Fruit fly (Drosophila melanogaster) whole organism, embryonic: ENCODE measurements around the gene Rnb.

Experiments used
- ATbp ChIP-seq: fragments of 200-800 bp; sonication (Bioruptor generic); optimal IDR thresholded peaks from 2 replicates; lab custom pipeline; 2017; ENCODE audit warnings: missing biosample characterization, mild to moderate bottlenecking, missing genetic modification characterization, missing genetic modification reagents
- Adf1 ChIP-seq: fragments of 200-800 bp; sonication (Bioruptor generic); IDR thresholded peaks from 2 replicates; pipeline ENCODE4 v1.3.6; 2022; ENCODE audit warnings: missing biosample characterization, missing genetic modification characterization
- CG10543 ChIP-seq: fragments of 200-800 bp; sonication (Bioruptor generic); optimal IDR thresholded peaks from 3 replicates; lab custom pipeline; 2017; ENCODE audit warnings: missing biosample characterization, mild to moderate bottlenecking, missing genetic modification characterization, moderate library complexity
- CG11696 ChIP-seq: fragments of 200-800 bp; sonication (Bioruptor generic); IDR thresholded peaks from 2 replicates; pipeline ENCODE4 v1.3.6; 2022; ENCODE audit warnings: missing biosample characterization, missing genetic modification characterization
- CG12299 ChIP-seq: fragments of 200-800 bp; sonication (Bioruptor generic); optimal IDR thresholded peaks from 2 replicates; lab custom pipeline; 2018; ENCODE audit warnings: missing biosample characterization, mild to moderate bottlenecking, missing genetic modification characterization
- CG13424 ChIP-seq: fragments of 200-800 bp; sonication (Bioruptor generic); optimal IDR thresholded peaks from 2 replicates; lab custom pipeline; 2019; ENCODE audit warnings: missing biosample characterization, mild to moderate bottlenecking, missing genetic modification characterization, moderate library complexity
- CG13624 ChIP-seq: fragments of 200-800 bp; sonication (Bioruptor generic); optimal IDR thresholded peaks from 2 replicates; lab custom pipeline; 2016; ENCODE audit warnings: missing biosample characterization, missing genetic modification characterization
- CG13894 ChIP-seq: fragments of 200-800 bp; sonication (Bioruptor generic); optimal IDR thresholded peaks from 3 replicates; lab custom pipeline; 2018; ENCODE audit warnings: missing biosample characterization, mild to moderate bottlenecking, missing genetic modification characterization, moderate library complexity
- CG14050 ChIP-seq: fragments of 200-800 bp; sonication (Bioruptor generic); IDR thresholded peaks from 3 replicates; pipeline ENCODE4 v1.3.6; 2022; ENCODE audit warnings: missing biosample characterization, missing genetic modification characterization
- CG16815 ChIP-seq: fragments of 200-800 bp; sonication (Bioruptor generic); optimal IDR thresholded peaks from 3 replicates; lab custom pipeline; 2017; ENCODE audit warnings: missing biosample characterization, mild to moderate bottlenecking, missing genetic modification characterization
- CG17328 ChIP-seq: fragments of 200-800 bp; sonication (Bioruptor generic); IDR thresholded peaks from 2 replicates; pipeline ENCODE4 v1.3.6; 2022; ENCODE audit warnings: missing biosample characterization, missing genetic modification characterization
- CG31365 ChIP-seq: fragments of 200-800 bp; sonication (Bioruptor generic); optimal IDR thresholded peaks from 2 replicates; lab custom pipeline; 2018; ENCODE audit warnings: missing biosample characterization, mild to moderate bottlenecking, missing genetic modification characterization
- CG43689 ChIP-seq: fragments of 200-800 bp; sonication (Bioruptor generic); IDR thresholded peaks from 2 replicates; pipeline ENCODE4 v1.3.6; 2022; ENCODE audit warnings: missing biosample characterization, missing genetic modification characterization
- CG4404 ChIP-seq: fragments of 200-800 bp; sonication (Bioruptor generic); IDR thresholded peaks from 2 replicates; pipeline ENCODE4 v1.3.6; 2022; ENCODE audit warnings: missing biosample characterization, missing genetic modification characterization
- CG6175 ChIP-seq: fragments of 200-800 bp; sonication (Bioruptor generic); IDR thresholded peaks from 3 replicates; pipeline ENCODE4 v1.3.6; 2022; ENCODE audit warnings: missing biosample characterization, missing genetic modification characterization
- CG6765 ChIP-seq: fragments of 200-800 bp; sonication (Bioruptor generic); optimal IDR thresholded peaks from 3 replicates; lab custom pipeline; 2017; ENCODE audit warnings: missing biosample characterization, mild to moderate bottlenecking, missing genetic modification characterization
- CG9817 ChIP-seq: fragments of 200-800 bp; sonication (Bioruptor generic); optimal IDR thresholded peaks from 2 replicates; lab custom pipeline; 2018; ENCODE audit warnings: missing biosample characterization, mild to moderate bottlenecking, missing genetic modification characterization, moderate library complexity
- CoRest ChIP-seq: fragments of 200-800 bp; sonication (Bioruptor generic); optimal IDR thresholded peaks from 3 replicates; lab custom pipeline; 2018; ENCODE audit warnings: missing biosample characterization, mild to moderate bottlenecking, missing genetic modification characterization, moderate library complexity
- Deaf1 ChIP-seq: fragments of 200-800 bp; optimal IDR thresholded peaks from 3 replicates; lab custom pipeline; 2019; ENCODE audit warnings: missing biosample characterization, mild to moderate bottlenecking, missing genetic modification characterization, moderate library complexity
- ERR ChIP-seq: fragments of 200-800 bp; sonication (Bioruptor generic); optimal IDR thresholded peaks from 2 replicates; lab custom pipeline; 2016; ENCODE audit warnings: missing biosample characterization, missing genetic modification characterization
- Fer3 ChIP-seq: fragments of 200-800 bp; sonication (Bioruptor generic); optimal IDR thresholded peaks from 2 replicates; lab custom pipeline; 2018; ENCODE audit warnings: missing biosample characterization, mild to moderate bottlenecking, missing genetic modification characterization, moderate library complexity
- HLH54F ChIP-seq: fragments of 200-800 bp; sonication (Bioruptor generic); optimal IDR thresholded peaks from 3 replicates; lab custom pipeline; 2016; ENCODE audit warnings: missing biosample characterization, missing genetic modification characterization
- Hey ChIP-seq: fragments of 200-800 bp; sonication (Bioruptor generic); optimal IDR thresholded peaks from 3 replicates; lab custom pipeline; 2018; ENCODE audit warnings: missing biosample characterization, mild to moderate bottlenecking, missing genetic modification characterization
- HmgZ ChIP-seq: fragments of 200-800 bp; sonication (Bioruptor generic); optimal IDR thresholded peaks from 2 replicates; lab custom pipeline; 2018; ENCODE audit warnings: missing biosample characterization, mild to moderate bottlenecking, missing genetic modification characterization
- Hr3 ChIP-seq: fragments of 200-800 bp; sonication (Bioruptor generic); optimal IDR thresholded peaks from 3 replicates; lab custom pipeline; 2016; ENCODE audit warnings: missing biosample characterization, missing genetic modification characterization
- MBD-R2 ChIP-seq: fragments of 200-800 bp; sonication (Bioruptor generic); IDR thresholded peaks from 2 replicates; pipeline ENCODE4 v1.3.6; 2022; ENCODE audit warnings: missing biosample characterization, missing genetic modification characterization
- Rfx ChIP-seq: fragments of 200-800 bp; sonication (Bioruptor generic); IDR thresholded peaks from 2 replicates; pipeline ENCODE4 v1.3.6; 2022; ENCODE audit warnings: missing biosample characterization, missing genetic modification characterization
- Sox102F ChIP-seq: fragments of 200-800 bp; sonication (Bioruptor generic); optimal IDR thresholded peaks from 2 replicates; lab custom pipeline; 2018; ENCODE audit warnings: missing biosample characterization, mild to moderate bottlenecking, missing genetic modification characterization, moderate library complexity
- ac ChIP-seq: fragments of 200-800 bp; sonication (Bioruptor generic); optimal IDR thresholded peaks from 3 replicates; lab custom pipeline; 2017; ENCODE audit warnings: missing biosample characterization, mild to moderate bottlenecking, missing genetic modification characterization
- al ChIP-seq: fragments of 200-800 bp; sonication (Bioruptor generic); IDR thresholded peaks from 2 replicates; pipeline ENCODE4 v1.3.6; 2022; ENCODE audit warnings: missing biosample characterization, missing genetic modification characterization
- crp ChIP-seq, 2 experiments: fragments of 200-800 bp; sonication (Bioruptor generic); optimal IDR thresholded peaks; 2 replicates in 1 of 2; 3 replicates in 1 of 2; lab custom pipeline; 2017; ENCODE audit warnings: missing biosample characterization in 2 of 2, missing genetic modification characterization in 2 of 2, mild to moderate bottlenecking in 1 of 2, moderate library complexity in 1 of 2
- cwo ChIP-seq: fragments of 200-800 bp; sonication (Bioruptor generic); optimal IDR thresholded peaks from 3 replicates; lab custom pipeline; 2017; ENCODE audit warnings: missing biosample characterization, missing genetic modification characterization, mild to moderate bottlenecking, moderate library complexity, missing genetic modification reagents
- dmrt11E ChIP-seq: fragments of 200-800 bp; sonication (Bioruptor generic); optimal IDR thresholded peaks from 3 replicates; lab custom pipeline; 2018; ENCODE audit warnings: missing biosample characterization, mild to moderate bottlenecking, missing genetic modification characterization, moderate library complexity
- dpn ChIP-seq, 2 experiments: fragments of 200-800 bp; sonication (Bioruptor generic); optimal IDR thresholded peaks; 3 replicates each; lab custom pipeline; 2016; ENCODE audit warnings: missing biosample characterization in 2 of 2, missing genetic modification characterization in 2 of 2
- gcm ChIP-seq: fragments of 200-800 bp; sonication (Bioruptor generic); optimal IDR thresholded peaks from 2 replicates; lab custom pipeline; 2019; ENCODE audit warnings: missing biosample characterization, mild to moderate bottlenecking, missing genetic modification characterization, moderate library complexity
- grau ChIP-seq: fragments of 200-800 bp; optimal IDR thresholded peaks from 3 replicates; lab custom pipeline; 2019; ENCODE audit warnings: missing biosample characterization, mild to moderate bottlenecking, missing genetic modification characterization, moderate library complexity
- her ChIP-seq: fragments of 200-800 bp; sonication (Bioruptor generic); optimal IDR thresholded peaks from 2 replicates; lab custom pipeline; 2016; ENCODE audit warnings: missing biosample characterization, missing genetic modification characterization
- nerfin-1 ChIP-seq: fragments of 200-800 bp; sonication (Bioruptor generic); optimal IDR thresholded peaks from 3 replicates; lab custom pipeline; 2019; ENCODE audit warnings: missing biosample characterization, mild to moderate bottlenecking, missing genetic modification characterization, moderate library complexity
- nom ChIP-seq: fragments of 200-800 bp; sonication (Bioruptor generic); optimal IDR thresholded peaks from 2 replicates; lab custom pipeline; 2017; ENCODE audit warnings: missing biosample characterization, missing genetic modification characterization, mild to moderate bottlenecking, moderate library complexity, missing genetic modification reagents
- odd ChIP-seq: fragments of 200-800 bp; sonication (Bioruptor generic); optimal IDR thresholded peaks from 2 replicates; lab custom pipeline; 2017; ENCODE audit warnings: missing biosample characterization, mild to moderate bottlenecking, missing genetic modification characterization
- pb ChIP-seq: fragments of 200-800 bp; sonication (Bioruptor generic); optimal IDR thresholded peaks from 3 replicates; lab custom pipeline; 2016; ENCODE audit warnings: missing biosample characterization, missing genetic modification characterization
- pfk ChIP-seq: fragments of 200-800 bp; sonication (Bioruptor generic); optimal IDR thresholded peaks from 2 replicates; lab custom pipeline; 2018; ENCODE audit warnings: missing biosample characterization, mild to moderate bottlenecking, missing genetic modification characterization, moderate library complexity
- run ChIP-seq: fragments of 200-800 bp; sonication (Bioruptor generic); optimal IDR thresholded peaks from 3 replicates; lab custom pipeline; 2018; ENCODE audit warnings: missing biosample characterization, mild to moderate bottlenecking, missing genetic modification characterization
- seq ChIP-seq: fragments of 200-800 bp; sonication (Bioruptor generic); IDR thresholded peaks from 2 replicates; pipeline ENCODE4 v1.3.6; 2022; ENCODE audit warnings: missing biosample characterization, missing genetic modification characterization
- shn ChIP-seq: fragments of 200-800 bp; sonication (Bioruptor generic); optimal IDR thresholded peaks from 3 replicates; lab custom pipeline; 2016; ENCODE audit warnings: missing biosample characterization, missing genetic modification characterization
- slp2 ChIP-seq: fragments of 200-800 bp; sonication (Bioruptor generic); optimal IDR thresholded peaks from 2 replicates; lab custom pipeline; 2016; ENCODE audit warnings: missing biosample characterization, missing genetic modification characterization
- usp ChIP-seq: fragments of >200 bp; optimal IDR thresholded peaks from 2 replicates; lab custom pipeline; 2017; ENCODE audit warnings: missing biosample characterization, missing genetic modification characterization
- vfl ChIP-seq: fragments of 200-800 bp; sonication (Bioruptor generic); optimal IDR thresholded peaks from 2 replicates; lab custom pipeline; 2016; ENCODE audit warnings: missing biosample characterization, missing genetic modification characterization
- vvl ChIP-seq: fragments of 200-800 bp; sonication (Bioruptor generic); IDR thresholded peaks from 2 replicates; pipeline ENCODE4 v1.3.6; 2022; ENCODE audit warnings: missing biosample characterization, missing genetic modification characterization
- wor ChIP-seq: fragments of 200-800 bp; sonication (Bioruptor generic); IDR thresholded peaks from 2 replicates; pipeline ENCODE4 v1.3.6; 2022; ENCODE audit warnings: missing biosample characterization, missing genetic modification characterization
- zen ChIP-seq: fragments of 200-800 bp; sonication (Bioruptor generic); optimal IDR thresholded peaks from 3 replicates; lab custom pipeline; 2018; ENCODE audit warnings: missing biosample characterization, mild to moderate bottlenecking, missing genetic modification characterization, moderate library complexity

The Rnb gene

dm6 chr3R:29771645-29772089 lies 27.5 kb downstream of the Rnb start (continued):
- TF ChIP-seq run (tag; lab: Kevin White, UChicago) (no peak), Rfx (GFP tag; lab: Robert Waterston, UW) (no peak), usp (GFP tag; lab: Kevin White, UChicago) (no peak), vfl (GFP tag; lab: Kevin White, UChicago) (no peak), wor (GFP tag; lab: Robert Waterston, UW) (no peak), CG10543 (GFP tag; lab: Kevin White, UChicago) (no peak), CG31365 (tag; lab: Kevin White, UChicago) (no peak), CG9817 (tag; lab: Kevin White, UChicago) (no peak), HmgZ (tag; lab: Kevin White, UChicago) (peak; percentile 13), ERR (GFP tag; lab: Kevin White, UChicago) (no peak), CG6175 (no peak), Adf1 (GFP tag; lab: Robert Waterston, UW) (peak; percentile 32; the same call in 1 of the 2 replicates), her (GFP tag; lab: Kevin White, UChicago) (peak; percentile 46), odd (peak; percentile 11), al (GFP tag; lab: Robert Waterston, UW) (no peak), Hr3 (GFP tag; lab: Kevin White, UChicago) (no peak), vvl (GFP tag; lab: Robert Waterston, UW) (peak; percentile 52; the same call in 1 of the 2 replicates), CG14050 (no peak), CG6765 (GFP tag; lab: Kevin White, UChicago) (no peak), CG11696 (GFP tag; lab: Robert Waterston, UW) (no peak), pb (GFP tag; lab: Kevin White, UChicago) (no peak), Fer3 (no peak), nerfin-1 (tag; lab: Kevin White, UChicago) (peak; percentile 74), zen (no peak), CG13424 (tag; lab: Kevin White, UChicago) (no peak), MBD-R2 (no peak), CG4404 (GFP tag; lab: Robert Waterston, UW) (no peak), CG17328 (GFP tag; lab: Robert Waterston, UW) (0 out of 2 replicates have a peak, but pooled peaks have one; percentile 12), pfk (GFP tag; lab: Kevin White, UChicago) (no peak), Sox102F (no peak), dmrt11E (no peak), slp2 (GFP tag; lab: Kevin White, UChicago) (no peak), ATbp (GFP tag; lab: Kevin White, UChicago) (peak; percentile 65), shn (GFP tag; lab: Kevin White, UChicago) (no peak), grau (tag; lab: Kevin White, UChicago) (no peak), dpn (GFP tag; optimal IDR thresholded peaks at IDR 0.05; lab: Kevin White, UChicago) (no peak), Hey (tag; lab: Kevin White, UChicago) (peak; percentile 16), CG13624 (no peak), gcm (peak; percentile 55), CG16815 (GFP tag; lab: Kevin White, UChicago) (no peak), cwo (GFP tag; lab: Kevin White, UChicago) (peak; percentile 21), HLH54F (GFP tag; lab: Kevin White, UChicago) (no peak), Deaf1 (peak; percentile 59), CoRest (tag; lab: Kevin White, UChicago) (no peak), crp (GFP tag; optimal IDR thresholded peaks at IDR 0.05; lab: Kevin White, UChicago) (no peak), CG43689 (GFP tag; lab: Robert Waterston, UW) (no peak), CG12299 (tag; lab: Kevin White, UChicago) (no peak), CG13894 (tag; lab: Kevin White, UChicago) (peak; percentile 69), nom (GFP tag; lab: Kevin White, UChicago) (no peak), ac (GFP tag; lab: Kevin White, UChicago) (no peak), seq (no peak)
